Fruit fly (Drosophila melanogaster): Measurements from ENCODE around the gene Pfdn1.

Gene Pfdn1

DNA sequence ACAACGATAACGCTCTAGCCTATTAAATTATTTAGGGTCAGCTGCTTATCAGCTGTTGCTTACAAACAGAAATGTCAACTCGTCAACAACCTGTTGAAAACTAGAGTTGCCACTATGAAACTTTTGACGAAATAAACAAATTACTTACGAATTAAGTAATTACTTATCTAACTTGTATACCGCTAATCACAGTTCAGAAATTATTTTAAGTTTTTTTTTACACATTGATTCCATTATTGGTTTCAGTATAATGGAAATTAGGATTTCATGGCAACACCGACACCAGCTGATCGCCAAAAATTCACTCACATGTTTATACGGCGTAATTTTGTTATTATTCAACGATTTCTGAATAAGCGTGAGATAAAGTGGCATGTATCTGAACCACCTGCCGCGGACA is 31.0 kb upstream of the Pfdn1 start, which contains the start of the genes CG9117 and CG31643 (continued):
- no peak for TF ChIP-seq CG18262 (tag; optimal IDR thresholded peaks at IDR 0.05)
- TF ChIP-seq lbe (GFP tag; optimal IDR thresholded peaks at IDR 0.05): peak; percentile 55
- TF ChIP-seq CG11093 (GFP tag; IDR thresholded peaks at IDR 0.05): no peak
- TF ChIP-seq zf30C (GFP tag; optimal IDR thresholded peaks at IDR 0.05): no peak
- no peak for TF ChIP-seq CG18599 (GFP tag; optimal IDR thresholded peaks at IDR 0.05)
- TF ChIP-seq CG9727 (GFP tag; optimal IDR thresholded peaks at IDR 0.05): peak; percentile 51
- TF ChIP-seq Awh (GFP tag; IDR thresholded peaks at IDR 0.05): 0 out of 2 replicates have a peak, but pooled peaks have one; percentile 35
- no peak for TF ChIP-seq CG31365 (tag; optimal IDR thresholded peaks at IDR 0.05)
- TF ChIP-seq CG9437 (GFP tag; optimal IDR thresholded peaks at IDR 0.05): peak; percentile 34
- TF ChIP-seq row (GFP tag; IDR thresholded peaks at IDR 0.05): peak; percentile 78
- no peak for TF ChIP-seq sc (optimal IDR thresholded peaks at IDR 0.05)
- no peak for TF ChIP-seq sc (GFP tag; optimal IDR thresholded peaks at IDR 0.05)
- TF ChIP-seq CG32767 (GFP tag; IDR thresholded peaks at IDR 0.05): no peak
- no peak for TF ChIP-seq usp (GFP tag; optimal IDR thresholded peaks at IDR 0.05)
- TF ChIP-seq nom (GFP tag; optimal IDR thresholded peaks at IDR 0.05): peak; percentile 32
- peak; percentile 46 for TF ChIP-seq Antp (GFP tag; optimal IDR thresholded peaks at IDR 0.05)
- TF ChIP-seq cwo (GFP tag; optimal IDR thresholded peaks at IDR 0.05): peak; percentile 32
- TF ChIP-seq CG1603 (tag; optimal IDR thresholded peaks at IDR 0.05): peak; percentile 69
- peak; percentile 78 for TF ChIP-seq HmgZ (tag; optimal IDR thresholded peaks at IDR 0.05)
- TF ChIP-seq mld (GFP tag; IDR thresholded peaks at IDR 0.05; ENCODE audit: partially characterized antibody): no peak
- no peak for TF ChIP-seq otp (GFP tag; IDR thresholded peaks at IDR 0.05)
- no peak for TF ChIP-seq run (tag; optimal IDR thresholded peaks at IDR 0.05)
- peak; percentile 48 for TF ChIP-seq dmrt11E (tag; optimal IDR thresholded peaks at IDR 0.05)
- peak; percentile 13 for TF ChIP-seq pum (GFP tag; optimal IDR thresholded peaks at IDR 0.05)
- TF ChIP-seq maf-S (GFP tag; optimal IDR thresholded peaks at IDR 0.05): peak; percentile 35
- peak; percentile 9 for TF ChIP-seq fd96Cb (tag; optimal IDR thresholded peaks at IDR 0.05)
- TF ChIP-seq wor (GFP tag; IDR thresholded peaks at IDR 0.05): no peak
- no peak for TF ChIP-seq CG8765 (GFP tag; IDR thresholded peaks at IDR 0.05)
- peak; percentile 35 for TF ChIP-seq CG7271 (tag; optimal IDR thresholded peaks at IDR 0.05)
- TF ChIP-seq MBD-R2 (GFP tag; IDR thresholded peaks at IDR 0.05): peak; percentile 82
- no peak for TF ChIP-seq CG8478 (optimal IDR thresholded peaks at IDR 0.05)
- no peak for TF ChIP-seq CG1792 (GFP tag; optimal IDR thresholded peaks at IDR 0.05)
- TF ChIP-seq BtbVII (GFP tag; optimal IDR thresholded peaks at IDR 0.05): no peak
- no peak for TF ChIP-seq CG3065 (GFP tag; optimal IDR thresholded peaks at IDR 0.05)
- TF ChIP-seq Atf6 (GFP tag; IDR thresholded peaks at IDR 0.05): peak; percentile 52; the same call in 1 of the 2 replicates
- peak; percentile 35 for TF ChIP-seq CrebB (tag; optimal IDR thresholded peaks at IDR 0.05)
- 0 out of 2 replicates have a peak, but pooled peaks have one; percentile 7 for TF ChIP-seq esg (GFP tag; conservative IDR thresholded peaks at IDR 0.05)
- TF ChIP-seq Fer1 (GFP tag; optimal IDR thresholded peaks at IDR 0.05): peak; percentile 67
- TF ChIP-seq chinmo (GFP tag; IDR thresholded peaks at IDR 0.05; ENCODE audit: partially characterized antibody): no peak
- no peak for TF ChIP-seq so (GFP tag; IDR thresholded peaks at IDR 0.05)
- no peak for TF ChIP-seq CG2129 (GFP tag; IDR thresholded peaks at IDR 0.05; ENCODE audit: partially characterized antibody)
- peak; percentile 29 for TF ChIP-seq Bdp1 (GFP tag; optimal IDR thresholded peaks at IDR 0.05)
- TF ChIP-seq sug (tag; optimal IDR thresholded peaks at IDR 0.05): no peak
- TF ChIP-seq CG1602 (GFP tag; optimal IDR thresholded peaks at IDR 0.05): peak; percentile 10
- TF ChIP-seq z (GFP tag; IDR thresholded peaks at IDR 0.05): no peak
- TF ChIP-seq Dek (tag; optimal IDR thresholded peaks at IDR 0.05): peak; percentile 10
- TF ChIP-seq Side (GFP tag; optimal IDR thresholded peaks at IDR 0.05): peak; percentile 71
- no peak for TF ChIP-seq E2f1 (GFP tag; IDR thresholded peaks at IDR 0.05)
- no peak for TF ChIP-seq Dbx (GFP tag; IDR thresholded peaks at IDR 0.05)
- peak; percentile 57 for TF ChIP-seq Hsf (GFP tag; optimal IDR thresholded peaks at IDR 0.05)
- no peak for TF ChIP-seq ro (GFP tag; IDR thresholded peaks at IDR 0.05)
- peak; percentile 55 for TF ChIP-seq Rfx (GFP tag; IDR thresholded peaks at IDR 0.05)

All from whole organism, embryonic.